Worm (Caenorhabditis elegans): ENCODE measurements around the gene txt-9.
A peak's percentile ranks its signal among the peaks of the same experiment; 100 is the strongest.

The txt-9 gene

ce11 chrII:5055129-5055666 lies 30.4 kb upstream of the txt-9 start, which contains the start of the genes ify-1 and rpl-22 (continued):
- TF ChIP-seq ztf-7 (tag; optimal IDR thresholded peaks at IDR 0.05) = peak; percentile 78
- TF ChIP-seq ctbp-1 (GFP tag; IDR thresholded peaks at IDR 0.05) = peak; percentile 72
- no peak for TF ChIP-seq lin-29 (GFP tag; IDR thresholded peaks at IDR 0.05)
- no peak for TF ChIP-seq lim-7 (GFP tag; IDR thresholded peaks at IDR 0.05)
- no peak for TF ChIP-seq unc-39 (tag; optimal IDR thresholded peaks at IDR 0.05)
- peak; percentile 43 for TF ChIP-seq F10B5.3 (tag; optimal IDR thresholded peaks at IDR 0.05)
- TF ChIP-seq cey-2 (tag; optimal IDR thresholded peaks at IDR 0.05; ENCODE audit: borderline replicate concordance, insufficient read depth) = no peak
- peak; percentile 82 for TF ChIP-seq nhr-102 (tag; optimal IDR thresholded peaks at IDR 0.05)
- TF ChIP-seq php-3 (GFP tag; IDR thresholded peaks at IDR 0.05) = 0 out of 2 replicates have a peak, but pooled peaks have one; percentile 34
- TF ChIP-seq Y75B8A.6 (GFP tag; IDR thresholded peaks at IDR 0.05) = 0 out of 2 replicates have a peak, but pooled peaks have one; percentile 36
- TF ChIP-seq mxl-2 (GFP tag; conservative IDR thresholded peaks at IDR 0.05) = no peak
- TF ChIP-seq hlh-11 (tag; optimal IDR thresholded peaks at IDR 0.05) = peak; percentile 89
- peak; percentile 82 for TF ChIP-seq spr-1 (tag; optimal IDR thresholded peaks at IDR 0.05)
- no peak for TF ChIP-seq aly-2 (tag; optimal IDR thresholded peaks at IDR 0.05)
- TF ChIP-seq lsy-2 (tag; optimal IDR thresholded peaks at IDR 0.05) = peak; percentile 97 to 99
- TF ChIP-seq F37D6.2 (tag; optimal IDR thresholded peaks at IDR 0.05) = peak; percentile 56

- no peak for TF ChIP-seq mxl-2 (GFP tag; conservative IDR thresholded peaks at IDR 0.05)
- TF ChIP-seq tag-97 (GFP tag; IDR thresholded peaks at IDR 0.05) = no peak
- TF ChIP-seq ctbp-1 (GFP tag; IDR thresholded peaks at IDR 0.05) = peak; percentile 10; the same call in 1 of the 2 replicates
- no peak for TF ChIP-seq egl-27 (tag; optimal IDR thresholded peaks at IDR 0.05)
- no peak for TF ChIP-seq nhr-6 (tag; optimal IDR thresholded peaks at IDR 0.05)
- no peak for TF ChIP-seq nhr-28 (tag; optimal IDR thresholded peaks at IDR 0.05)
- TF ChIP-seq zfp-3 (GFP tag; conservative IDR thresholded peaks at IDR 0.05) = 0 out of 2 replicates have a peak, but pooled peaks have one; percentile 19
- TF ChIP-seq ces-1 (GFP tag; optimal IDR thresholded peaks at IDR 0.05) = no peak
- TF ChIP-seq ztf-7 (tag; optimal IDR thresholded peaks at IDR 0.05) = no peak
- TF ChIP-seq aha-1 (tag) = peak; percentile 21
- no peak for TF ChIP-seq nhr-111 (GFP tag; optimal IDR thresholded peaks at IDR 0.05)
- no peak for TF ChIP-seq ceh-28 (tag; optimal IDR thresholded peaks at IDR 0.05)
- TF ChIP-seq madf-5 (GFP tag; IDR thresholded peaks at IDR 0.05) = peak in 1 of 2 experiments; percentile 40; a peak in 1 of 4 replicates
- TF ChIP-seq lin-15B (tag; optimal IDR thresholded peaks at IDR 0.05) = no peak
- TF ChIP-seq saeg-2 (GFP tag; IDR thresholded peaks at IDR 0.05) = no peak
Measured at ce11 chrII:5056254-5056653, 29.3 kb upstream of the txt-9 start.

- TF ChIP-seq ceh-44 (GFP tag; IDR thresholded peaks at IDR 0.05) = peak; percentile 54; the same call in 1 of the 2 replicates
- TF ChIP-seq ama-1 (optimal IDR thresholded peaks at IDR 0.05) = no peak
- peak; percentile 83 for TF ChIP-seq dmd-9 (GFP tag; IDR thresholded peaks at IDR 0.05)
- no peak for TF ChIP-seq nhr-237 (tag; optimal IDR thresholded peaks at IDR 0.05)
- no peak for TF ChIP-seq ceh-82 (tag; optimal IDR thresholded peaks at IDR 0.05)
- TF ChIP-seq skn-1 (tag; optimal IDR thresholded peaks at IDR 0.05) = no peak
- TF ChIP-seq nhr-10 (tag; optimal IDR thresholded peaks at IDR 0.05) = no peak
- TF ChIP-seq mes-2 (tag; optimal IDR thresholded peaks at IDR 0.05; ENCODE audit: poor library complexity, severe bottlenecking) = peak; percentile 85
- TF ChIP-seq zfp-2 (tag; optimal IDR thresholded peaks at IDR 0.05) = no peak
- TF ChIP-seq pha-4 (GFP tag; IDR thresholded peaks at IDR 0.05) = peak; percentile 74; the same call in 1 of the 2 replicates
- TF ChIP-seq pha-4 (tag; optimal IDR thresholded peaks at IDR 0.05) = no peak
- peak; percentile 39; the same call in 1 of the 2 replicates for TF ChIP-seq ctbp-1 (GFP tag; IDR thresholded peaks at IDR 0.05)
- TF ChIP-seq ceh-28 (tag; optimal IDR thresholded peaks at IDR 0.05) = no peak
- peak; percentile 75 for TF ChIP-seq hlh-11 (tag; optimal IDR thresholded peaks at IDR 0.05)
- TF ChIP-seq ztf-11 (tag; optimal IDR thresholded peaks at IDR 0.05) = no peak
- no peak for TF ChIP-seq zag-1 (tag; optimal IDR thresholded peaks at IDR 0.05)
- TF ChIP-seq attf-4 (tag; optimal IDR thresholded peaks at IDR 0.05) = no peak
- 0 out of 2 replicates have a peak, but pooled peaks have one; percentile 27 for TF ChIP-seq F26F4.8 (GFP tag; conservative IDR thresholded peaks at IDR 0.05)
- TF ChIP-seq gei-8 (GFP tag; optimal IDR thresholded peaks at IDR 0.05) = no peak
- 0 out of 2 replicates have a peak, but pooled peaks have one; percentile 60 for TF ChIP-seq dmd-8 (GFP tag; IDR thresholded peaks at IDR 0.05)
- TF ChIP-seq lin-15B (tag; optimal IDR thresholded peaks at IDR 0.05) = no peak
- TF ChIP-seq mdt-29 (GFP tag; IDR thresholded peaks at IDR 0.05) = peak; percentile 51; the same call in 1 of the 2 replicates
- TF ChIP-seq nhr-77 (tag; optimal IDR thresholded peaks at IDR 0.05) = no peak
- TF ChIP-seq nhr-6 (tag; optimal IDR thresholded peaks at IDR 0.05) = no peak
- TF ChIP-seq zip-2 (tag; optimal IDR thresholded peaks at IDR 0.05) = no peak
- TF ChIP-seq T26A8.4 (GFP tag; IDR thresholded peaks at IDR 0.05) = no peak; the same call in none of the 2 replicates
Measured at ce11 chrII:5057315-5057714, 28.3 kb upstream of the txt-9 start.

All from whole organism, L4 larva.